Fruit fly (Drosophila melanogaster) whole organism, embryonic: Measurements from ENCODE around the gene CG31904.
A peak's percentile ranks its signal among the peaks of the same experiment; 100 is the strongest.

Source experiments
- BEAF-32 ChIP-seq: fragments of 200-800 bp; sonication (Bioruptor generic); optimal IDR thresholded peaks from 3 replicates; lab custom pipeline; 2017; ENCODE audit warnings: missing biosample characterization, missing genetic modification characterization, mild to moderate bottlenecking, moderate library complexity, missing genetic modification reagents
- Bdp1 ChIP-seq: fragments of 200-800 bp; sonication (Bioruptor generic); optimal IDR thresholded peaks from 3 replicates; lab custom pipeline; 2016; ENCODE audit warnings: missing biosample characterization, missing genetic modification characterization
- CG10979 ChIP-seq: fragments of 200-800 bp; sonication (Bioruptor generic); optimal IDR thresholded peaks from 2 replicates; lab custom pipeline; 2018; ENCODE audit warnings: missing biosample characterization, mild to moderate bottlenecking, missing genetic modification characterization, moderate library complexity
- CG11247 ChIP-seq: fragments of 200-800 bp; sonication (Bioruptor generic); IDR thresholded peaks from 2 replicates; pipeline ENCODE4 v1.3.6; 2022; ENCODE audit warnings: missing biosample characterization, missing genetic modification characterization
- CG11723 ChIP-seq: fragments of 200-800 bp; sonication (Bioruptor generic); optimal IDR thresholded peaks from 2 replicates; lab custom pipeline; 2017; ENCODE audit warnings: missing biosample characterization, mild to moderate bottlenecking, missing genetic modification characterization
- CG12659 ChIP-seq: fragments of 200-800 bp; sonication (Bioruptor generic); optimal IDR thresholded peaks from 3 replicates; lab custom pipeline; 2017; ENCODE audit warnings: mild to moderate bottlenecking, missing biosample characterization, missing genetic modification reagents, missing genetic modification characterization
- CG12769 ChIP-seq: fragments of 200-800 bp; sonication (Bioruptor generic); optimal IDR thresholded peaks from 2 replicates; lab custom pipeline; 2019; ENCODE audit warnings: missing biosample characterization, mild to moderate bottlenecking, missing genetic modification characterization, moderate library complexity
- CG17568 ChIP-seq: fragments of 200-800 bp; sonication (Bioruptor generic); optimal IDR thresholded peaks from 2 replicates; lab custom pipeline; 2018; ENCODE audit warnings: missing biosample characterization, mild to moderate bottlenecking, missing genetic modification characterization, moderate library complexity
- CG18011 ChIP-seq: fragments of 200-800 bp; sonication (Bioruptor generic); optimal IDR thresholded peaks from 2 replicates; lab custom pipeline; 2017; ENCODE audit warnings: missing biosample characterization, missing genetic modification characterization, mild to moderate bottlenecking, moderate library complexity, missing genotype
- CG3065 ChIP-seq: fragments of 200-800 bp; sonication (Bioruptor generic); optimal IDR thresholded peaks from 2 replicates; lab custom pipeline; 2016; ENCODE audit warnings: missing biosample characterization, missing genetic modification characterization
- CG31365 ChIP-seq: fragments of 200-800 bp; sonication (Bioruptor generic); optimal IDR thresholded peaks from 2 replicates; lab custom pipeline; 2018; ENCODE audit warnings: missing biosample characterization, mild to moderate bottlenecking, missing genetic modification characterization
- CG33557 ChIP-seq: fragments of 200-800 bp; sonication (Bioruptor generic); optimal IDR thresholded peaks from 2 replicates; lab custom pipeline; 2019; ENCODE audit warnings: missing biosample characterization, mild to moderate bottlenecking, missing genetic modification characterization, moderate library complexity
- CG3847 ChIP-seq: fragments of 200-800 bp; sonication (Bioruptor generic); IDR thresholded peaks from 2 replicates; pipeline ENCODE4 v1.3.6; 2022; ENCODE audit warnings: missing biosample characterization, missing genetic modification characterization
- CG9437 ChIP-seq: fragments of 200-800 bp; sonication (Bioruptor generic); optimal IDR thresholded peaks from 2 replicates; lab custom pipeline; 2018; ENCODE audit warnings: missing biosample characterization, mild to moderate bottlenecking, missing genetic modification characterization
- CG9817 ChIP-seq: fragments of 200-800 bp; sonication (Bioruptor generic); optimal IDR thresholded peaks from 2 replicates; lab custom pipeline; 2018; ENCODE audit warnings: missing biosample characterization, mild to moderate bottlenecking, missing genetic modification characterization, moderate library complexity
- CoRest ChIP-seq: fragments of 200-800 bp; sonication (Bioruptor generic); optimal IDR thresholded peaks from 3 replicates; lab custom pipeline; 2018; ENCODE audit warnings: missing biosample characterization, mild to moderate bottlenecking, missing genetic modification characterization, moderate library complexity
- Dad ChIP-seq: fragments of 200-800 bp; sonication (Bioruptor generic); optimal IDR thresholded peaks from 3 replicates; lab custom pipeline; 2016; ENCODE audit warnings: missing biosample characterization, missing genetic modification characterization
- Dll ChIP-seq: fragments of 200-800 bp; sonication (Bioruptor generic); IDR thresholded peaks from 4 replicates; pipeline ENCODE4 v1.3.6; 2022; ENCODE audit warnings: missing biosample characterization, missing genetic modification characterization; ENCODE audit not compliant: partially characterized antibody
- Fer1 ChIP-seq: fragments of 200-800 bp; sonication (Bioruptor generic); optimal IDR thresholded peaks from 2 replicates; lab custom pipeline; 2017; ENCODE audit warnings: missing biosample characterization, mild to moderate bottlenecking, missing genetic modification characterization
- Hsf ChIP-seq: fragments of 200-800 bp; sonication (Bioruptor generic); optimal IDR thresholded peaks from 3 replicates; lab custom pipeline; 2016; ENCODE audit warnings: missing biosample characterization, missing genetic modification characterization
- Jarid2 ChIP-seq: fragments of 200-800 bp; sonication (Bioruptor generic); optimal IDR thresholded peaks from 3 replicates; lab custom pipeline; 2017; ENCODE audit warnings: mild to moderate bottlenecking, missing biosample characterization, missing genetic modification reagents, missing genetic modification characterization
- Lpt ChIP-seq: fragments of >200 bp; optimal IDR thresholded peaks from 2 replicates; lab custom pipeline; 2018; ENCODE audit warnings: missing biosample characterization, missing genetic modification characterization
- MTF-1 ChIP-seq: fragments of 200-800 bp; sonication (Bioruptor generic); optimal IDR thresholded peaks from 2 replicates; lab custom pipeline; 2018; ENCODE audit warnings: missing biosample characterization, mild to moderate bottlenecking, missing genetic modification characterization, borderline replicate concordance
- NFAT ChIP-seq: fragments of 200-800 bp; sonication (Bioruptor generic); IDR thresholded peaks from 2 replicates; pipeline ENCODE4 v1.3.6; 2022; ENCODE audit warnings: missing biosample characterization, missing genetic modification characterization
- Nf-YA ChIP-seq: fragments of 200-800 bp; sonication (Bioruptor generic); IDR thresholded peaks from 2 replicates; pipeline ENCODE4 v1.3.6; 2022; ENCODE audit warnings: missing biosample characterization, missing genetic modification characterization
- Pdp1 ChIP-seq, 2 experiments: fragments of 200-800 bp; sonication (Bioruptor generic); optimal IDR thresholded peaks; 3 replicates each; lab custom pipeline; 2016; ENCODE audit warnings: missing biosample characterization in 2 of 2, missing genetic modification characterization in 2 of 2, mild to moderate bottlenecking in 1 of 2, moderate library complexity in 1 of 2
- Taf1 ChIP-seq: fragments of 200-800 bp; sonication (Bioruptor generic); IDR thresholded peaks from 2 replicates; pipeline ENCODE4 v1.3.6; 2022; ENCODE audit warnings: missing biosample characterization, missing genetic modification characterization
- Usf ChIP-seq: fragments of 200-800 bp; sonication (Bioruptor generic); optimal IDR thresholded peaks from 2 replicates; lab custom pipeline; 2017; ENCODE audit warnings: missing genotype, missing biosample characterization, missing genetic modification characterization
- YL-1 ChIP-seq: fragments of 200-800 bp; sonication (Bioruptor generic); optimal IDR thresholded peaks from 3 replicates; lab custom pipeline; 2017; ENCODE audit warnings: missing biosample characterization, mild to moderate bottlenecking, missing genetic modification characterization
- bab2 ChIP-seq: fragments of 200-800 bp; sonication (Bioruptor generic); optimal IDR thresholded peaks from 2 replicates; lab custom pipeline; 2016; ENCODE audit warnings: missing biosample characterization, missing genetic modification characterization
- bcd ChIP-seq: fragments of 200-800 bp; sonication (Bioruptor generic); optimal IDR thresholded peaks from 2 replicates; lab custom pipeline; 2017; ENCODE audit warnings: missing biosample characterization, mild to moderate bottlenecking, missing genetic modification characterization
- caup ChIP-seq: fragments of 200-800 bp; sonication (Bioruptor generic); optimal IDR thresholded peaks from 3 replicates; lab custom pipeline; 2017; ENCODE audit warnings: missing biosample characterization, mild to moderate bottlenecking, missing genetic modification characterization, moderate library complexity; ENCODE audit not compliant: severe bottlenecking
- ci ChIP-seq: fragments of 200-800 bp; sonication (Bioruptor generic); IDR thresholded peaks from 3 replicates; pipeline ENCODE4 v1.3.6; 2022; ENCODE audit warnings: missing biosample characterization, missing genetic modification characterization
- croc ChIP-seq: fragments of 200-800 bp; sonication (Bioruptor generic); conservative IDR thresholded peaks from 3 replicates; pipeline ENCODE4 v1.3.6; 2022; ENCODE audit warnings: missing biosample characterization, missing genetic modification characterization
- dmrt11E ChIP-seq: fragments of 200-800 bp; sonication (Bioruptor generic); optimal IDR thresholded peaks from 3 replicates; lab custom pipeline; 2018; ENCODE audit warnings: missing biosample characterization, mild to moderate bottlenecking, missing genetic modification characterization, moderate library complexity
- ems ChIP-seq: fragments of 200-800 bp; sonication (Bioruptor generic); optimal IDR thresholded peaks from 3 replicates; lab custom pipeline; 2016; ENCODE audit warnings: missing biosample characterization, missing genetic modification characterization
- ewg ChIP-seq: fragments of 200-800 bp; sonication (Bioruptor generic); optimal IDR thresholded peaks from 3 replicates; lab custom pipeline; 2017; ENCODE audit warnings: mild to moderate bottlenecking, missing biosample characterization, missing genetic modification reagents, missing genetic modification characterization
- fru ChIP-seq: fragments of >200 bp; optimal IDR thresholded peaks from 2 replicates; lab custom pipeline; 2017
- gsb-n ChIP-seq: fragments of 200-800 bp; sonication (Bioruptor generic); optimal IDR thresholded peaks from 3 replicates; lab custom pipeline; 2018; ENCODE audit warnings: missing biosample characterization, mild to moderate bottlenecking, missing genetic modification characterization
- her ChIP-seq: fragments of 200-800 bp; sonication (Bioruptor generic); optimal IDR thresholded peaks from 2 replicates; lab custom pipeline; 2016; ENCODE audit warnings: missing biosample characterization, missing genetic modification characterization
- kah ChIP-seq: fragments of 200-800 bp; sonication (Bioruptor generic); optimal IDR thresholded peaks from 2 replicates; lab custom pipeline; 2018; ENCODE audit warnings: missing biosample characterization, mild to moderate bottlenecking, missing genetic modification characterization
- mld ChIP-seq: fragments of 200-800 bp; sonication (Bioruptor generic); IDR thresholded peaks from 3 replicates; pipeline ENCODE4 v1.3.6; 2022; ENCODE audit warnings: missing biosample characterization, missing genetic modification characterization; ENCODE audit not compliant: partially characterized antibody
- nau ChIP-seq: fragments of 200-800 bp; sonication (Bioruptor generic); optimal IDR thresholded peaks from 3 replicates; lab custom pipeline; 2017; ENCODE audit warnings: missing biosample characterization, mild to moderate bottlenecking, missing genetic modification characterization, missing genetic modification reagents
- sr ChIP-seq: fragments of 200-800 bp; sonication (Bioruptor generic); IDR thresholded peaks from 3 replicates; pipeline ENCODE4 v1.3.6; 2022; ENCODE audit warnings: missing biosample characterization, missing genetic modification characterization
- toy ChIP-seq: fragments of 200-800 bp; sonication (Bioruptor generic); IDR thresholded peaks from 2 replicates; pipeline ENCODE4 v1.3.6; 2022; ENCODE audit warnings: missing biosample characterization, missing genetic modification characterization
- wek ChIP-seq: fragments of 200-800 bp; sonication (Bioruptor generic); optimal IDR thresholded peaks from 3 replicates; lab custom pipeline; 2018; ENCODE audit warnings: missing biosample characterization, mild to moderate bottlenecking, missing genetic modification characterization, moderate library complexity
- wor ChIP-seq: fragments of 200-800 bp; sonication (Bioruptor generic); IDR thresholded peaks from 2 replicates; pipeline ENCODE4 v1.3.6; 2022; ENCODE audit warnings: missing biosample characterization, missing genetic modification characterization
- z ChIP-seq: fragments of 200-800 bp; sonication (Bioruptor generic); IDR thresholded peaks from 3 replicates; pipeline ENCODE4 v1.3.6; 2022; ENCODE audit warnings: missing biosample characterization, missing genetic modification characterization

The CG31904 gene

DNA sequence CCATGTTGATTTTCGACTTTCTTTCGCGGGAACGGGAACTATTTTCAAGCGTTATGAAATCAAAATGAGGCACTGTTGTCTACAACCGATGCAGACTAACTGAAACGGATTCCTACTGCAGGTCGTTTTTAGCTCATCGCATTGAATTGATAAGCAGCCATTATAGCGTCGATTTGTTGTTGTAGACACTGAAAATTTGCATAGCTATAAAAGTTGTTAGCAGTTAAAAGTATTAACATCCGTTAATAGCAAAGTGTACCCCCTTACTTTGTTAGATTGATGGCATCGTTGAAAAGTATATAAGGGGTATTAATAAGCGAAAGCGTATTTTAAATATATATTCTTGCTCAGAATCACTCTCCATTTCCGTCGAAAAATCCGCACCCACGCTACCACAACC, 19.2 kb downstream of the CG31904 start, which contains the start of gene CG13793:
TSS of gene CG13793 (minus strand) at position 101 of the 400 bp plus-strand sequence.
- no peak for TF ChIP-seq CoRest
- TF ChIP-seq CG10979 (tag; lab: Kevin White, UChicago) = no peak
- TF ChIP-seq ems (GFP tag; lab: Kevin White, UChicago) = no peak
- no peak for TF ChIP-seq BEAF-32 (GFP tag; lab: Kevin White, UChicago)
- no peak for TF ChIP-seq croc (GFP tag; lab: Robert Waterston, UW)
- no peak for TF ChIP-seq wor (GFP tag; lab: Robert Waterston, UW)
- no peak for TF ChIP-seq CG31365
- no peak for TF ChIP-seq MTF-1 (GFP tag; lab: Kevin White, UChicago)
- TF ChIP-seq ewg (GFP tag; lab: Kevin White, UChicago) = no peak
- no peak for TF ChIP-seq NFAT
- no peak for TF ChIP-seq YL-1
- TF ChIP-seq Fer1 (GFP tag; lab: Kevin White, UChicago) = no peak
- no peak for TF ChIP-seq CG9437 (GFP tag; lab: Kevin White, UChicago)
- no peak for TF ChIP-seq Usf
- no peak for TF ChIP-seq mld (GFP tag; lab: Robert Waterston, UW)
- no peak for TF ChIP-seq Pdp1 (GFP tag; optimal IDR thresholded peaks at IDR 0.05; lab: Kevin White, UChicago)
- TF ChIP-seq CG33557 (GFP tag; lab: Kevin White, UChicago) = no peak

dm6 chr2L:7716545-7716944, 22.1 kb downstream of the CG31904 start, which contains the start of gene CG33296:
Gene CG33296, minus strand, starts transcription at chr2L:7716645.
- no peak for TF ChIP-seq CG3065 (GFP tag; lab: Kevin White, UChicago)
- no peak for TF ChIP-seq CG18011 (GFP tag; lab: Kevin White, UChicago)
- TF ChIP-seq CG12769 (tag; lab: Kevin White, UChicago) = no peak
- TF ChIP-seq wek (GFP tag; lab: Kevin White, UChicago) = no peak
- TF ChIP-seq Lpt (GFP tag; lab: Kevin White, UChicago) = no peak
- no peak for TF ChIP-seq Hsf (GFP tag; lab: Kevin White, UChicago)
- TF ChIP-seq toy (GFP tag; lab: Robert Waterston, UW) = no peak
- TF ChIP-seq Jarid2 = no peak
- no peak for TF ChIP-seq bcd (GFP tag; lab: Kevin White, UChicago)
- TF ChIP-seq dmrt11E (tag; lab: Kevin White, UChicago) = no peak
- TF ChIP-seq Dad (GFP tag; lab: Kevin White, UChicago) = no peak
- no peak for TF ChIP-seq caup
- no peak for TF ChIP-seq CG9817 (tag; lab: Kevin White, UChicago)

DNA sequence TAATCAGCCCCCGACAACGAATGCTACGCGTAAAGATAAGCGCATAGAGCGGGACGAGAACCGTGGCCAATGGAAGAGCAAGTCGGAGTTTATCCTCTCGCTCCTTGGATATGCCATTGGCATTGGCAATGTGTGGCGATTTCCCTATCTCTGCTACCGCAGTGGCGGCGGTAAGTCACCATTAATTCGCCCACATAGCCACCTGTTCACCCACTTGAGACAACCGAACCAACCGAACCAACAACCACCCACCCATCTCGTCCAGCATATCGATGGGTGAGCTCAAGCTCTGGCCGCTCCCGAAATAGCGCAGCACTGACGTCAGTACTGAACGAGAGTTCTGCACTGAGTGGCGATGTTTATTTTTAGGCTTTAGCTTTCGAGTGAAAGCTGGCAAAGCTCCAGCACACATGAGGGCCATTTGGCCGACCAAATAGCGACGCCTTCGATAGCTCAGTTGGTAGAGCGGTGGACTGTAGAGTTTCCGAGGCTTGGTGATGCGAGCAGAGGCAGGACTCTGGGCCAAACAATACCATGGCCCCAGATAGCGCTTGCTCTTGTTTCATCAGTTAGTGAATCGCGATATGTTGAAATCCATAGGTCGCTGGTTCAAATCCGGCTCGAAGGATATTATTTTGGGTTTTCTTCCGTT, 27.4 kb downstream of the CG31904 start:
- TF ChIP-seq CG11247 (no peak), Lpt (GFP tag; lab: Kevin White, UChicago) (no peak), fru (lab: Kevin White, UChicago) (no peak), CG3847 (0 out of 2 replicates have a peak, but pooled peaks have one; percentile 6), sr (GFP tag; lab: Robert Waterston, UW) (peak; percentile 77; the same call in 2 of the 3 replicates), Nf-YA (GFP tag; lab: Robert Waterston, UW) (no peak), z (GFP tag; lab: Robert Waterston, UW) (peak; percentile 93), Taf1 (GFP tag; lab: Robert Waterston, UW) (no peak), Bdp1 (GFP tag; lab: Kevin White, UChicago) (peak; percentile 90), nau (peak; percentile 70), gsb-n (tag; lab: Kevin White, UChicago) (no peak), ci (no peak), her (GFP tag; lab: Kevin White, UChicago) (no peak), CG11723 (GFP tag; lab: Kevin White, UChicago) (no peak), bab2 (GFP tag; lab: Kevin White, UChicago) (no peak), Dll (GFP tag; lab: Robert Waterston, UW) (no peak), CG12769 (tag; lab: Kevin White, UChicago) (peak; percentile 13), kah (peak; percentile 84), CG17568 (GFP tag; lab: Kevin White, UChicago) (no peak), CG12659 (GFP tag; lab: Kevin White, UChicago) (no peak)
